Fruit fly (Drosophila melanogaster) whole organism, adult: Measurements from ENCODE around the gene CG34124.

ENCODE experiments used
- CG11617 ChIP-seq: fragments of 200-800 bp; sonication (Bioruptor generic); optimal IDR thresholded peaks from 2 replicates; lab custom pipeline; 2017; ENCODE audit warnings: mild to moderate bottlenecking, missing biosample characterization, missing genetic modification reagents, missing genetic modification characterization
- CG12768 ChIP-seq: fragments of 200-800 bp; sonication (Bioruptor generic); optimal IDR thresholded peaks from 2 replicates; lab custom pipeline; 2017; ENCODE audit warnings: missing biosample characterization, missing genetic modification characterization, mild to moderate bottlenecking, moderate library complexity, missing genetic modification reagents
- CG14711 ChIP-seq: fragments of 200-800 bp; sonication (Bioruptor generic); optimal IDR thresholded peaks from 2 replicates; lab custom pipeline; 2018; ENCODE audit warnings: missing biosample characterization, mild to moderate bottlenecking, missing genetic modification characterization, moderate library complexity
- CG1620 ChIP-seq: fragments of 200-800 bp; sonication (Bioruptor generic); optimal IDR thresholded peaks from 2 replicates; lab custom pipeline; 2016; ENCODE audit warnings: missing biosample characterization, missing genetic modification characterization
- CG33017 ChIP-seq: fragments of 200-800 bp; sonication (Bioruptor generic); optimal IDR thresholded peaks from 2 replicates; lab custom pipeline; 2018; ENCODE audit warnings: missing biosample characterization, mild to moderate bottlenecking, missing genetic modification characterization, moderate library complexity
- CG5204 ChIP-seq: fragments of 200-800 bp; sonication (Bioruptor generic); optimal IDR thresholded peaks from 2 replicates; lab custom pipeline; 2016; ENCODE audit warnings: missing biosample characterization, missing genetic modification characterization
- CG7045 ChIP-seq: fragments of 200-800 bp; sonication (Bioruptor generic); optimal IDR thresholded peaks from 2 replicates; lab custom pipeline; 2017; ENCODE audit warnings: missing biosample characterization, mild to moderate bottlenecking, missing genetic modification characterization
- CG7101 ChIP-seq: fragments of 200-800 bp; sonication (Bioruptor generic); optimal IDR thresholded peaks from 2 replicates; lab custom pipeline; 2018; ENCODE audit warnings: missing biosample characterization, mild to moderate bottlenecking, missing genetic modification characterization, moderate library complexity
- Clk ChIP-seq: fragments of 200-800 bp; sonication (Bioruptor generic); optimal IDR thresholded peaks from 2 replicates; lab custom pipeline; 2017; ENCODE audit warnings: missing biosample characterization, missing genetic modification characterization
- Crg-1 ChIP-seq: fragments of 200-800 bp; sonication (Bioruptor generic); optimal IDR thresholded peaks from 2 replicates; lab custom pipeline; 2016; ENCODE audit warnings: missing biosample characterization, missing genetic modification characterization
- Hr96 ChIP-seq: fragments of 200-800 bp; sonication (Bioruptor generic); optimal IDR thresholded peaks from 2 replicates; lab custom pipeline; 2016; ENCODE audit warnings: missing biosample characterization, missing genetic modification characterization
- Mnt ChIP-seq: fragments of 200-800 bp; sonication (Bioruptor generic); optimal IDR thresholded peaks from 2 replicates; lab custom pipeline; 2016; ENCODE audit warnings: missing biosample characterization, mild to moderate bottlenecking, missing genetic modification characterization
- bab1 ChIP-seq: fragments of 200-800 bp; sonication (Bioruptor generic); optimal IDR thresholded peaks from 3 replicates; lab custom pipeline; 2019; ENCODE audit warnings: missing biosample characterization, mild to moderate bottlenecking, missing genetic modification characterization, moderate library complexity
- cic ChIP-seq: fragments of 200-800 bp; sonication (Bioruptor generic); optimal IDR thresholded peaks from 2 replicates; lab custom pipeline; 2017; ENCODE audit warnings: missing biosample characterization, mild to moderate bottlenecking, missing genetic modification characterization, moderate library complexity
- cnc ChIP-seq, 2 experiments: fragments of >200 bp; optimal IDR thresholded peaks; 2 replicates each; lab custom pipeline; 2017
- kay ChIP-seq: fragments of 200-800 bp; sonication (Bioruptor generic); peaks from one replicate; lab custom pipeline; 2016; ENCODE audit warnings: missing biosample characterization, missing genetic modification characterization, borderline replicate concordance
- ovo ChIP-seq: fragments of 200-800 bp; sonication (Bioruptor generic); optimal IDR thresholded peaks from 2 replicates; lab custom pipeline; 2016; ENCODE audit warnings: missing biosample characterization, missing genetic modification characterization
- pad ChIP-seq: fragments of 200-800 bp; sonication (Bioruptor generic); optimal IDR thresholded peaks from 3 replicates; lab custom pipeline; 2017; ENCODE audit warnings: missing biosample characterization, missing genetic modification characterization, mild to moderate bottlenecking, moderate library complexity, missing genetic modification reagents
- tj ChIP-seq: fragments of 200-800 bp; sonication (Bioruptor generic); optimal IDR thresholded peaks from 3 replicates; lab custom pipeline; 2017; ENCODE audit warnings: missing biosample characterization, mild to moderate bottlenecking, missing genetic modification characterization, moderate library complexity
- toe ChIP-seq: fragments of 200-800 bp; sonication (Bioruptor generic); optimal IDR thresholded peaks from 2 replicates; lab custom pipeline; 2016; ENCODE audit warnings: missing biosample characterization, missing genetic modification characterization

CG34124 gene

dm6 chr2L:5002031-5002430 lies 43.8 kb downstream of the CG34124 start:
- no peak for TF ChIP-seq CG7045 (GFP tag; lab: Kevin White, UChicago)
- TF ChIP-seq CG14711 (tag; lab: Kevin White, UChicago): no peak
- TF ChIP-seq bab1 (GFP tag; lab: Kevin White, UChicago): no peak
- TF ChIP-seq cnc (optimal IDR thresholded peaks at IDR 0.05; lab: Kevin White, UChicago): no peak
- TF ChIP-seq CG7101: no peak
- no peak for TF ChIP-seq Hr96 (GFP tag; lab: Kevin White, UChicago)
- no peak for TF ChIP-seq pad (GFP tag; lab: Kevin White, UChicago)
- TF ChIP-seq toe: no peak
- TF ChIP-seq kay (GFP tag; lab: Kevin White, UChicago): no peak

dm6 chr2L:5002711-5003402 lies 44.6 kb downstream of the CG34124 start:
- peak; percentile 39 for TF ChIP-seq pad (GFP tag; lab: Kevin White, UChicago)
- TF ChIP-seq Clk: peak; percentile 13
- TF ChIP-seq cnc (optimal IDR thresholded peaks at IDR 0.05; lab: Kevin White, UChicago): no peak
- TF ChIP-seq CG12768 (GFP tag; lab: Kevin White, UChicago): peak; percentile 82
- no peak for TF ChIP-seq ovo (GFP tag; lab: Kevin White, UChicago)
- peak; percentile 70 for TF ChIP-seq cic (GFP tag; lab: Kevin White, UChicago)
- TF ChIP-seq Crg-1 (GFP tag; lab: Kevin White, UChicago): peak; percentile 29
- peak; percentile 32 for TF ChIP-seq Mnt (GFP tag; lab: Kevin White, UChicago)
- peak; percentile 97 for TF ChIP-seq kay (GFP tag; lab: Kevin White, UChicago)
- peak; percentile 54 for TF ChIP-seq CG11617 (GFP tag; lab: Kevin White, UChicago)
- TF ChIP-seq CG14711 (tag; lab: Kevin White, UChicago): peak; percentile 52
- TF ChIP-seq CG33017 (tag; lab: Kevin White, UChicago): peak; percentile 85
- peak; percentile 25 for TF ChIP-seq toe
- TF ChIP-seq Hr96 (GFP tag; lab: Kevin White, UChicago): peak; percentile 36
- TF ChIP-seq CG7101: peak; percentile 76
- TF ChIP-seq CG1620: no peak
- peak; percentile 7 for TF ChIP-seq CG5204 (GFP tag; lab: Kevin White, UChicago)
- peak; percentile 74 for TF ChIP-seq CG7045 (GFP tag; lab: Kevin White, UChicago)
- TF ChIP-seq bab1 (GFP tag; lab: Kevin White, UChicago): peak; percentile 10
- TF ChIP-seq tj (GFP tag; lab: Kevin White, UChicago): peak; percentile 64

dm6 chr2L:5003670-5004453 lies 45.7 kb downstream of the CG34124 start:
- TF ChIP-seq CG7101: no peak

dm6 chr2L:5004677-5005463 lies 46.7 kb downstream of the CG34124 start:
- TF ChIP-seq cic (GFP tag; lab: Kevin White, UChicago) (peak; percentile 69), CG11617 (GFP tag; lab: Kevin White, UChicago) (peak; percentile 88), CG1620 (peak; percentile 78), kay (GFP tag; lab: Kevin White, UChicago) (no peak), cnc (optimal IDR thresholded peaks at IDR 0.05; lab: Kevin White, UChicago) (no peak), ovo (GFP tag; lab: Kevin White, UChicago) (peak; percentile 31), tj (GFP tag; lab: Kevin White, UChicago) (peak; percentile 48), pad (GFP tag; lab: Kevin White, UChicago) (peak; percentile 80), Hr96 (GFP tag; lab: Kevin White, UChicago) (peak; percentile 93), Clk (peak; percentile 95), CG14711 (tag; lab: Kevin White, UChicago) (peak; percentile 90), Crg-1 (GFP tag; lab: Kevin White, UChicago) (peak; percentile 89), CG33017 (tag; lab: Kevin White, UChicago) (peak; percentile 96), bab1 (GFP tag; lab: Kevin White, UChicago) (peak; percentile 89), CG5204 (GFP tag; lab: Kevin White, UChicago) (peak; percentile 96), CG7101 (peak; percentile 96), CG7045 (GFP tag; lab: Kevin White, UChicago) (peak; percentile 97), Mnt (GFP tag; lab: Kevin White, UChicago) (peak; percentile 76), toe (peak; percentile 93), CG12768 (GFP tag; lab: Kevin White, UChicago) (peak; percentile 97)

dm6 chr2L:5005464-5005764 lies 47.2 kb downstream of the CG34124 start:
- TF ChIP-seq Hr96 (GFP tag; lab: Kevin White, UChicago) (no peak), toe (no peak), Clk (no peak), CG5204 (GFP tag; lab: Kevin White, UChicago) (no peak), ovo (GFP tag; lab: Kevin White, UChicago) (no peak)
